Fruit fly (Drosophila melanogaster) whole organism, adult: ENCODE data around the gene Ssk.

Experiments
- CG11617 ChIP-seq: fragments of 200-800 bp; sonication (Bioruptor generic); optimal IDR thresholded peaks from 2 replicates; lab custom pipeline; 2017; ENCODE audit warnings: mild to moderate bottlenecking, missing biosample characterization, missing genetic modification reagents, missing genetic modification characterization
- CG12768 ChIP-seq: fragments of 200-800 bp; sonication (Bioruptor generic); optimal IDR thresholded peaks from 2 replicates; lab custom pipeline; 2017; ENCODE audit warnings: missing biosample characterization, missing genetic modification characterization, mild to moderate bottlenecking, moderate library complexity, missing genetic modification reagents
- CG14711 ChIP-seq: fragments of 200-800 bp; sonication (Bioruptor generic); optimal IDR thresholded peaks from 2 replicates; lab custom pipeline; 2018; ENCODE audit warnings: missing biosample characterization, mild to moderate bottlenecking, missing genetic modification characterization, moderate library complexity
- CG1620 ChIP-seq: fragments of 200-800 bp; sonication (Bioruptor generic); optimal IDR thresholded peaks from 2 replicates; lab custom pipeline; 2016; ENCODE audit warnings: missing biosample characterization, missing genetic modification characterization
- CG33017 ChIP-seq: fragments of 200-800 bp; sonication (Bioruptor generic); optimal IDR thresholded peaks from 2 replicates; lab custom pipeline; 2018; ENCODE audit warnings: missing biosample characterization, mild to moderate bottlenecking, missing genetic modification characterization, moderate library complexity
- CG5204 ChIP-seq: fragments of 200-800 bp; sonication (Bioruptor generic); optimal IDR thresholded peaks from 2 replicates; lab custom pipeline; 2016; ENCODE audit warnings: missing biosample characterization, missing genetic modification characterization
- CG7045 ChIP-seq: fragments of 200-800 bp; sonication (Bioruptor generic); optimal IDR thresholded peaks from 2 replicates; lab custom pipeline; 2017; ENCODE audit warnings: missing biosample characterization, mild to moderate bottlenecking, missing genetic modification characterization
- CG7101 ChIP-seq: fragments of 200-800 bp; sonication (Bioruptor generic); optimal IDR thresholded peaks from 2 replicates; lab custom pipeline; 2018; ENCODE audit warnings: missing biosample characterization, mild to moderate bottlenecking, missing genetic modification characterization, moderate library complexity
- Clk ChIP-seq: fragments of 200-800 bp; sonication (Bioruptor generic); optimal IDR thresholded peaks from 2 replicates; lab custom pipeline; 2017; ENCODE audit warnings: missing biosample characterization, missing genetic modification characterization
- Crg-1 ChIP-seq: fragments of 200-800 bp; sonication (Bioruptor generic); optimal IDR thresholded peaks from 2 replicates; lab custom pipeline; 2016; ENCODE audit warnings: missing biosample characterization, missing genetic modification characterization
- Hr96 ChIP-seq: fragments of 200-800 bp; sonication (Bioruptor generic); optimal IDR thresholded peaks from 2 replicates; lab custom pipeline; 2016; ENCODE audit warnings: missing biosample characterization, missing genetic modification characterization
- bab1 ChIP-seq: fragments of 200-800 bp; sonication (Bioruptor generic); optimal IDR thresholded peaks from 3 replicates; lab custom pipeline; 2019; ENCODE audit warnings: missing biosample characterization, mild to moderate bottlenecking, missing genetic modification characterization, moderate library complexity
- cic ChIP-seq: fragments of 200-800 bp; sonication (Bioruptor generic); optimal IDR thresholded peaks from 2 replicates; lab custom pipeline; 2017; ENCODE audit warnings: missing biosample characterization, mild to moderate bottlenecking, missing genetic modification characterization, moderate library complexity
- cnc ChIP-seq, 2 experiments: fragments of >200 bp; optimal IDR thresholded peaks; 2 replicates each; lab custom pipeline; 2017
- kay ChIP-seq: fragments of 200-800 bp; sonication (Bioruptor generic); peaks from one replicate; lab custom pipeline; 2016; ENCODE audit warnings: missing biosample characterization, missing genetic modification characterization, borderline replicate concordance
- ovo ChIP-seq: fragments of 200-800 bp; sonication (Bioruptor generic); optimal IDR thresholded peaks from 2 replicates; lab custom pipeline; 2016; ENCODE audit warnings: missing biosample characterization, missing genetic modification characterization
- pad ChIP-seq: fragments of 200-800 bp; sonication (Bioruptor generic); optimal IDR thresholded peaks from 3 replicates; lab custom pipeline; 2017; ENCODE audit warnings: missing biosample characterization, missing genetic modification characterization, mild to moderate bottlenecking, moderate library complexity, missing genetic modification reagents
- tj ChIP-seq: fragments of 200-800 bp; sonication (Bioruptor generic); optimal IDR thresholded peaks from 3 replicates; lab custom pipeline; 2017; ENCODE audit warnings: missing biosample characterization, mild to moderate bottlenecking, missing genetic modification characterization, moderate library complexity
- toe ChIP-seq: fragments of 200-800 bp; sonication (Bioruptor generic); optimal IDR thresholded peaks from 2 replicates; lab custom pipeline; 2016; ENCODE audit warnings: missing biosample characterization, missing genetic modification characterization

Ssk gene

dm6 chr3L:20192872-20193747 lies 4.8 kb downstream of the Ssk start:
- TF ChIP-seq toe (GFP tag; lab: Kevin White, UChicago) (no peak), CG7101 (tag; lab: Kevin White, UChicago) (peak; percentile 1), CG14711 (tag; lab: Kevin White, UChicago) (no peak), cnc (optimal IDR thresholded peaks at IDR 0.05; lab: Kevin White, UChicago) (no peak), cic (peak; percentile 5), CG5204 (GFP tag; lab: Kevin White, UChicago) (peak; percentile 55), CG11617 (GFP tag; lab: Kevin White, UChicago) (peak; percentile 18)

- TF ChIP-seq CG12768 (GFP tag; lab: Kevin White, UChicago) (no peak), kay (GFP tag; lab: Kevin White, UChicago) (peak; percentile 29)
Observed at dm6 chr3L:20193748-20194058, 5.4 kb downstream of the Ssk start.

- TF ChIP-seq pad (no peak), cic (no peak), CG7045 (no peak), CG14711 (tag; lab: Kevin White, UChicago) (no peak), toe (GFP tag; lab: Kevin White, UChicago) (peak; percentile 0), CG5204 (GFP tag; lab: Kevin White, UChicago) (peak; percentile 26)
Observed at dm6 chr3L:20194731-20195130, 6.4 kb downstream of the Ssk start.

dm6 chr3L:20195875-20196274 lies 7.6 kb downstream of the Ssk start:
- TF ChIP-seq CG14711 (tag; lab: Kevin White, UChicago) (peak; percentile 21), CG1620 (no peak), CG33017 (tag; lab: Kevin White, UChicago) (no peak), ovo (GFP tag; lab: Kevin White, UChicago) (no peak), Hr96 (GFP tag; lab: Kevin White, UChicago) (no peak), CG11617 (GFP tag; lab: Kevin White, UChicago) (no peak), CG5204 (GFP tag; lab: Kevin White, UChicago) (peak; percentile 21), Crg-1 (GFP tag; lab: Kevin White, UChicago) (no peak), pad (no peak), Clk (GFP tag; lab: Kevin White, UChicago) (no peak), kay (GFP tag; lab: Kevin White, UChicago) (no peak), cic (no peak), tj (GFP tag; lab: Kevin White, UChicago) (no peak), CG7101 (tag; lab: Kevin White, UChicago) (peak; percentile 13)

dm6 chr3L:20196321-20196720 lies 8.0 kb downstream of the Ssk start:
- TF ChIP-seq CG5204 (GFP tag; lab: Kevin White, UChicago): no peak
- no peak for TF ChIP-seq Crg-1 (GFP tag; lab: Kevin White, UChicago)
- TF ChIP-seq CG33017 (tag; lab: Kevin White, UChicago): no peak
- TF ChIP-seq Clk (GFP tag; lab: Kevin White, UChicago): no peak
- no peak for TF ChIP-seq CG11617 (GFP tag; lab: Kevin White, UChicago)
- no peak for TF ChIP-seq cic
- TF ChIP-seq CG14711 (tag; lab: Kevin White, UChicago): no peak
- no peak for TF ChIP-seq CG7045
- TF ChIP-seq ovo (GFP tag; lab: Kevin White, UChicago): no peak
- TF ChIP-seq pad: no peak
- TF ChIP-seq tj (GFP tag; lab: Kevin White, UChicago): no peak
- TF ChIP-seq cnc (optimal IDR thresholded peaks at IDR 0.05; lab: Kevin White, UChicago): no peak
- TF ChIP-seq kay (GFP tag; lab: Kevin White, UChicago): no peak
- TF ChIP-seq bab1 (GFP tag; lab: Kevin White, UChicago): no peak
- no peak for TF ChIP-seq toe (GFP tag; lab: Kevin White, UChicago)
- TF ChIP-seq CG7101 (tag; lab: Kevin White, UChicago): no peak

- TF ChIP-seq tj (GFP tag; lab: Kevin White, UChicago): no peak
- TF ChIP-seq CG1620: no peak
- TF ChIP-seq Hr96 (GFP tag; lab: Kevin White, UChicago): no peak
- no peak for TF ChIP-seq Clk (GFP tag; lab: Kevin White, UChicago)
- TF ChIP-seq cic: no peak
- no peak for TF ChIP-seq cnc (optimal IDR thresholded peaks at IDR 0.05; lab: Kevin White, UChicago)
- TF ChIP-seq CG12768 (GFP tag; lab: Kevin White, UChicago): no peak
- TF ChIP-seq ovo (GFP tag; lab: Kevin White, UChicago): no peak
- no peak for TF ChIP-seq CG11617 (GFP tag; lab: Kevin White, UChicago)
Observed at dm6 chr3L:20197213-20197612, 8.9 kb downstream of the Ssk start.

- TF ChIP-seq Hr96 (GFP tag; lab: Kevin White, UChicago): no peak
- peak; percentile 69 for TF ChIP-seq tj (GFP tag; lab: Kevin White, UChicago)
- TF ChIP-seq kay (GFP tag; lab: Kevin White, UChicago): peak; percentile 61
Observed at dm6 chr3L:20197698-20198097, 9.4 kb downstream of the Ssk start.
